Fruit fly (Drosophila melanogaster) whole organism, prepupa: ENCODE results near the gene Gdh.

ENCODE experiments used
- Blimp-1 ChIP-seq: fragments of 200-800 bp; sonication (Bioruptor generic); optimal IDR thresholded peaks from 3 replicates; lab custom pipeline; 2017; ENCODE audit warnings: missing biosample characterization, missing genetic modification characterization, mild to moderate bottlenecking, moderate library complexity, missing genetic modification reagents
- CG10631 ChIP-seq: fragments of 200-800 bp; sonication (Bioruptor generic); optimal IDR thresholded peaks from 2 replicates; lab custom pipeline; 2016; ENCODE audit warnings: missing biosample characterization, missing genetic modification characterization
- CG10669 ChIP-seq: fragments of 200-800 bp; sonication (Bioruptor generic); optimal IDR thresholded peaks from 3 replicates; lab custom pipeline; 2018; ENCODE audit warnings: missing biosample characterization, mild to moderate bottlenecking, missing genetic modification characterization, moderate library complexity
- CG11294 ChIP-seq: fragments of 200-800 bp; sonication (Bioruptor generic); IDR thresholded peaks from 2 replicates; pipeline ENCODE4 v1.3.6; 2022; ENCODE audit warnings: missing biosample characterization, missing genetic modification characterization
- CG11762 ChIP-seq: fragments of 200-800 bp; sonication (Bioruptor generic); optimal IDR thresholded peaks from 3 replicates; lab custom pipeline; 2016; ENCODE audit warnings: missing biosample characterization, missing genetic modification characterization; ENCODE audit not compliant: insufficient read depth
- CG11902 ChIP-seq: fragments of 200-800 bp; sonication (Bioruptor generic); optimal IDR thresholded peaks from 3 replicates; lab custom pipeline; 2016; ENCODE audit warnings: missing biosample characterization, missing genetic modification characterization
- CG15336 ChIP-seq: fragments of 200-800 bp; sonication (Bioruptor generic); IDR thresholded peaks from 2 replicates; pipeline ENCODE4 v1.3.6; 2022; ENCODE audit warnings: missing biosample characterization, missing genetic modification characterization
- CG3032 ChIP-seq: fragments of 200-800 bp; optimal IDR thresholded peaks from 2 replicates; lab custom pipeline; 2019; ENCODE audit warnings: missing biosample characterization, mild to moderate bottlenecking, missing genetic modification characterization, moderate library complexity
- CG31627 ChIP-seq: fragments of 200-800 bp; sonication (Bioruptor generic); optimal IDR thresholded peaks from 3 replicates; lab custom pipeline; 2016; ENCODE audit warnings: missing biosample characterization, missing genetic modification characterization
- CG32006 ChIP-seq: fragments of 200-800 bp; sonication (Bioruptor generic); optimal IDR thresholded peaks from 3 replicates; lab custom pipeline; 2017; ENCODE audit warnings: missing biosample characterization, mild to moderate bottlenecking, missing genetic modification characterization
- CG3919 ChIP-seq: fragments of 200-800 bp; sonication (Bioruptor generic); optimal IDR thresholded peaks from 3 replicates; lab custom pipeline; 2016; ENCODE audit warnings: missing biosample characterization, missing genetic modification characterization
- CG4318 ChIP-seq: fragments of 200-800 bp; sonication (Bioruptor generic); optimal IDR thresholded peaks from 3 replicates; lab custom pipeline; 2017; ENCODE audit warnings: missing biosample characterization, mild to moderate bottlenecking, missing genetic modification characterization
- CG6163 ChIP-seq: fragments of 200-800 bp; sonication (Bioruptor generic); IDR thresholded peaks from 3 replicates; pipeline ENCODE4 v1.3.6; 2022; ENCODE audit warnings: missing biosample characterization, missing genetic modification characterization
- CG6792 ChIP-seq: fragments of 200-800 bp; sonication (Bioruptor generic); optimal IDR thresholded peaks from 3 replicates; lab custom pipeline; 2016; ENCODE audit warnings: missing biosample characterization, missing genetic modification characterization
- CG6808 ChIP-seq: fragments of 200-800 bp; sonication (Bioruptor generic); optimal IDR thresholded peaks from 3 replicates; lab custom pipeline; 2017; ENCODE audit warnings: missing biosample characterization, missing genetic modification characterization, mild to moderate bottlenecking, moderate library complexity, missing genetic modification reagents
- CG8119 ChIP-seq: fragments of 200-800 bp; sonication (Bioruptor generic); IDR thresholded peaks from 3 replicates; pipeline ENCODE4 v1.3.6; 2022; ENCODE audit warnings: missing biosample characterization, missing genetic modification characterization
- CG8319 ChIP-seq: fragments of 200-800 bp; sonication (Bioruptor generic); optimal IDR thresholded peaks from 3 replicates; lab custom pipeline; 2016; ENCODE audit warnings: missing biosample characterization, missing genetic modification characterization
- Eip75B ChIP-seq: fragments of 200-800 bp; sonication (Bioruptor generic); optimal IDR thresholded peaks from 3 replicates; lab custom pipeline; 2016; ENCODE audit warnings: missing biosample characterization, missing genetic modification characterization
- Eip78C ChIP-seq: fragments of 200-800 bp; sonication (Bioruptor generic); peaks from one replicate; lab custom pipeline; 2016; ENCODE audit warnings: missing biosample characterization, missing genetic modification characterization
- Ets21C ChIP-seq: fragments of 200-800 bp; sonication (Bioruptor generic); optimal IDR thresholded peaks from 3 replicates; lab custom pipeline; 2016; ENCODE audit warnings: missing biosample characterization, missing genetic modification characterization
- Ets96B ChIP-seq: fragments of 200-800 bp; optimal IDR thresholded peaks from 2 replicates; lab custom pipeline; 2019; ENCODE audit warnings: missing biosample characterization, mild to moderate bottlenecking, missing genetic modification characterization, moderate library complexity
- Gug ChIP-seq: fragments of 200-800 bp; sonication (Bioruptor generic); IDR thresholded peaks from 2 replicates; pipeline ENCODE4 v1.3.6; 2022; ENCODE audit warnings: missing biosample characterization, missing genetic modification characterization
- Hr38 ChIP-seq: sonication (Bioruptor generic); optimal IDR thresholded peaks from 2 replicates; lab custom pipeline; 2016; ENCODE audit warnings: missing biosample characterization, missing genetic modification characterization
- Hr4 ChIP-seq: fragments of 200-800 bp; sonication (Bioruptor generic); optimal IDR thresholded peaks from 3 replicates; lab custom pipeline; 2016; ENCODE audit warnings: missing biosample characterization, missing genetic modification characterization
- Met ChIP-seq: fragments of 200-800 bp; sonication (Bioruptor generic); optimal IDR thresholded peaks from 3 replicates; lab custom pipeline; 2016; ENCODE audit warnings: missing biosample characterization, missing genetic modification characterization
- OdsH ChIP-seq: fragments of 200-800 bp; sonication (Bioruptor generic); optimal IDR thresholded peaks from 3 replicates; lab custom pipeline; 2016; ENCODE audit warnings: missing biosample characterization, missing genetic modification characterization
- Sox14 ChIP-seq: fragments of 200-800 bp; sonication (Bioruptor generic); optimal IDR thresholded peaks from 3 replicates; lab custom pipeline; 2016; ENCODE audit warnings: missing biosample characterization, missing genetic modification characterization
- Sox15 ChIP-seq: fragments of 200-800 bp; sonication (Bioruptor generic); optimal IDR thresholded peaks from 3 replicates; lab custom pipeline; 2016; ENCODE audit warnings: missing biosample characterization, missing genetic modification characterization
- achi ChIP-seq: fragments of 200-800 bp; sonication (Bioruptor generic); optimal IDR thresholded peaks from 3 replicates; lab custom pipeline; 2016; ENCODE audit warnings: missing biosample characterization, missing genetic modification characterization
- acj6 ChIP-seq: fragments of 200-800 bp; sonication (Bioruptor generic); optimal IDR thresholded peaks from 3 replicates; lab custom pipeline; 2016; ENCODE audit warnings: missing biosample characterization, missing genetic modification characterization
- cyc ChIP-seq: fragments of 200-800 bp; sonication (Bioruptor generic); optimal IDR thresholded peaks from 3 replicates; lab custom pipeline; 2016; ENCODE audit warnings: missing biosample characterization, missing genetic modification characterization
- dac ChIP-seq: fragments of 200-800 bp; sonication (Bioruptor generic); optimal IDR thresholded peaks from 2 replicates; lab custom pipeline; 2017; ENCODE audit warnings: missing biosample characterization, mild to moderate bottlenecking, missing genetic modification characterization
- eg ChIP-seq: fragments of 200-800 bp; sonication (Bioruptor generic); IDR thresholded peaks from 3 replicates; pipeline ENCODE4 v1.3.6; 2022; ENCODE audit warnings: missing biosample characterization, missing genetic modification characterization
- esn ChIP-seq: fragments of 200-800 bp; sonication (Bioruptor generic); optimal IDR thresholded peaks from 2 replicates; lab custom pipeline; 2016; ENCODE audit warnings: missing biosample characterization, mild to moderate bottlenecking, missing genetic modification characterization, moderate library complexity
- fd59A ChIP-seq: fragments of 200-800 bp; sonication (Bioruptor generic); optimal IDR thresholded peaks from 2 replicates; lab custom pipeline; 2017; ENCODE audit warnings: missing biosample characterization, mild to moderate bottlenecking, missing genetic modification characterization, missing genetic modification reagents
- fd85E ChIP-seq: fragments of 200-800 bp; sonication (Bioruptor generic); optimal IDR thresholded peaks from 3 replicates; lab custom pipeline; 2016; ENCODE audit warnings: missing biosample characterization, missing genetic modification characterization
- fkh ChIP-seq: fragments of 200-800 bp; sonication (Bioruptor generic); optimal IDR thresholded peaks from 3 replicates; lab custom pipeline; 2017; ENCODE audit warnings: missing biosample characterization, mild to moderate bottlenecking, missing genetic modification characterization, moderate library complexity
- lz ChIP-seq: fragments of 200-800 bp; sonication (Bioruptor generic); optimal IDR thresholded peaks from 3 replicates; lab custom pipeline; 2016; ENCODE audit warnings: missing biosample characterization, missing genetic modification characterization
- net ChIP-seq: fragments of 200-800 bp; sonication (Bioruptor generic); optimal IDR thresholded peaks from 3 replicates; lab custom pipeline; 2016; ENCODE audit warnings: missing biosample characterization, missing genetic modification characterization
- topi ChIP-seq: fragments of 200-800 bp; sonication (Bioruptor generic); optimal IDR thresholded peaks from 3 replicates; lab custom pipeline; 2016; ENCODE audit warnings: missing biosample characterization, missing genetic modification characterization
- vri ChIP-seq: fragments of 200-800 bp; sonication (Bioruptor generic); optimal IDR thresholded peaks from 3 replicates; lab custom pipeline; 2016; ENCODE audit warnings: missing biosample characterization, mild to moderate bottlenecking, missing genetic modification characterization

Gene Gdh

DNA sequence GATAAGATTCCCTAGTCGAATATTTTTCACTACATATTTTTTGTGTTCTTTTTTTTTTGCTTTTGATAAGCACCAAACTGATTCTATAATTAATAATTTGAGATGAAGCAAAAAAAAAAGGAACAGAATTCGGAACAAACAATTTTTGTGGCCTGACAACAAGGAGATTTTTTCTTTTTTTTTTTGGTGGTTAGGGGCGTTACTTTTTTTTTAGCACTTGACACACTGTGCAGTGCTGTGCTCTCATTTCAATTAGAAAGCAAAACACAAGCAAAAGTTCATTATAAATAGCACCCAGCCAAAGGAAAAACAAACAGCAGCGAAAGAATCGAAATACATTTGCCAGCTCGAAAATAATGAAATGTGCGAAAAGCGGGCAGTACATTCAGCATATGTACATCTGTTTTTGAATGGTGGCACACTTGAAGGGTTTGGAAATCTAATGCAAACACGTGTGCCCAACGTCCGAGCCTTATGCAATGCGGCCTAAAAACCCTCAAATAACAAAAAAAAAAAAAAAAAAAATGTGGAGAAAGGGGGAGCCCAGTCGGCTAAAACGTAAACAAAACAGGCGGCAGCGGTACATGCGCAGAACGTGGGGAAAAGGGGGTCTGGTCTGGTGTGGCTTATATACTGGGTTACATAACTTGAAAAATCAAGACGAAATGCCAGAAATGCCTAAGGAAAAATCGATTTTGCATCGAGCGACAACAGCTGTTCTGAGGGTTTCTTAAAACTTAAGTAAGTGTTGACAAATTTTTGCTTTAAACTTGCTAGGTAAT is 1.1 kb downstream of the Gdh start (continued):
- TF ChIP-seq net (peak; percentile 26), CG3919 (peak; percentile 23), Eip75B (GFP tag; lab: Kevin White, UChicago) (peak; percentile 34), Sox14 (GFP tag; lab: Kevin White, UChicago) (peak; percentile 28), Hr4 (GFP tag; lab: Kevin White, UChicago) (peak; percentile 53), eg (GFP tag; lab: Robert Waterston, UW) (peak; percentile 70), CG10669 (GFP tag; lab: Kevin White, UChicago) (no peak), achi (GFP tag; lab: Kevin White, UChicago) (peak; percentile 17), lz (peak; percentile 38), cyc (GFP tag; lab: Kevin White, UChicago) (peak; percentile 8), CG3032 (tag; lab: Kevin White, UChicago) (no peak), Sox15 (GFP tag; lab: Kevin White, UChicago) (no peak), fkh (GFP tag; lab: Kevin White, UChicago) (peak; percentile 29), CG6163 (peak; percentile 43; the same call in 2 of the 3 replicates), CG8319 (GFP tag; lab: Kevin White, UChicago) (no peak), CG11902 (GFP tag; lab: Kevin White, UChicago) (no peak), esn (GFP tag; lab: Kevin White, UChicago) (peak; percentile 40), CG15336 (GFP tag; lab: Robert Waterston, UW) (peak; percentile 56)

- TF ChIP-seq CG10669 (GFP tag; lab: Kevin White, UChicago) (no peak), topi (GFP tag; lab: Kevin White, UChicago) (no peak), fd85E (GFP tag; lab: Kevin White, UChicago) (no peak), Ets21C (GFP tag; lab: Kevin White, UChicago) (no peak), CG11294 (GFP tag; lab: Robert Waterston, UW) (no peak), CG6792 (no peak), Ets96B (tag; lab: Kevin White, UChicago) (no peak), CG3032 (tag; lab: Kevin White, UChicago) (no peak), cyc (GFP tag; lab: Kevin White, UChicago) (no peak), Sox14 (GFP tag; lab: Kevin White, UChicago) (no peak), fd59A (GFP tag; lab: Kevin White, UChicago) (no peak)
These were observed 2.0 kb downstream of the Gdh start for dm6 chr3R:23940840-23941364.

dm6 chr3R:23939921-23940839 is 2.7 kb downstream of the Gdh start:
- TF ChIP-seq Hr38 (GFP tag; lab: Kevin White, UChicago) = peak; percentile 35
- TF ChIP-seq Ets96B (tag; lab: Kevin White, UChicago) = no peak
- peak; percentile 61 for TF ChIP-seq Eip78C
- TF ChIP-seq eg (GFP tag; lab: Robert Waterston, UW) = peak; percentile 49; the same call in 2 of the 3 replicates
- TF ChIP-seq Blimp-1 (GFP tag; lab: Kevin White, UChicago) = no peak
- no peak for TF ChIP-seq topi (GFP tag; lab: Kevin White, UChicago)
- no peak for TF ChIP-seq fd85E (GFP tag; lab: Kevin White, UChicago)
- TF ChIP-seq fkh (GFP tag; lab: Kevin White, UChicago) = peak; percentile 96
- TF ChIP-seq CG11762 = no peak
- no peak for TF ChIP-seq Gug (GFP tag; lab: Robert Waterston, UW)
- 0 out of 3 replicates have a peak, but pooled peaks have one; percentile 7 for TF ChIP-seq CG6163
- peak; percentile 45; the same call in 1 of the 3 replicates for TF ChIP-seq CG8119 (GFP tag; lab: Robert Waterston, UW)
- TF ChIP-seq CG15336 (GFP tag; lab: Robert Waterston, UW) = peak; percentile 43; the same call in 1 of the 2 replicates
- peak; percentile 17 for TF ChIP-seq OdsH (GFP tag; lab: Kevin White, UChicago)
- TF ChIP-seq CG10631 = no peak
- TF ChIP-seq CG31627 = no peak
- no peak for TF ChIP-seq vri
- TF ChIP-seq CG32006 (GFP tag; lab: Kevin White, UChicago) = peak; percentile 38
- TF ChIP-seq esn (GFP tag; lab: Kevin White, UChicago) = no peak
- no peak for TF ChIP-seq dac
- peak; percentile 4 for TF ChIP-seq CG10669 (GFP tag; lab: Kevin White, UChicago)
- no peak for TF ChIP-seq lz
- TF ChIP-seq CG4318 = no peak
- peak; percentile 4 for TF ChIP-seq net
- TF ChIP-seq cyc (GFP tag; lab: Kevin White, UChicago) = no peak
- TF ChIP-seq CG6808 (GFP tag; lab: Kevin White, UChicago) = no peak
- peak; percentile 6 for TF ChIP-seq acj6
- TF ChIP-seq Met (GFP tag; lab: Kevin White, UChicago) = no peak
